Fruit fly (Drosophila melanogaster) whole organism, wandering third instar larva: ENCODE results near the gene mei-P26.

Experiments
- CrebA ChIP-seq: fragments of 200-800 bp; sonication (Bioruptor generic); optimal IDR thresholded peaks from 2 replicates; lab custom pipeline; 2016; ENCODE audit warnings: missing biosample characterization, mild to moderate bottlenecking, missing genetic modification characterization, borderline replicate concordance
- HLH106 ChIP-seq: fragments of 200-800 bp; optimal IDR thresholded peaks from 3 replicates; lab custom pipeline; 2019; ENCODE audit warnings: missing biosample characterization, mild to moderate bottlenecking, missing genetic modification characterization, moderate library complexity
- Myc ChIP-seq: fragments of >200 bp; optimal IDR thresholded peaks from 2 replicates; lab custom pipeline; 2017
- N ChIP-seq: fragments of >200 bp; optimal IDR thresholded peaks from 2 replicates; lab custom pipeline; 2018; ENCODE audit warnings: missing biosample characterization, missing external identifiers, missing genetic modification characterization
- Rel ChIP-seq, 2 experiments: fragments of 200-800 bp; sonication (Bioruptor generic) in 1 of 2; optimal IDR thresholded peaks; 2 replicates in 1 of 2; 3 replicates in 1 of 2; lab custom pipeline; 2016 to 2019; ENCODE audit warnings: mild to moderate bottlenecking in 2 of 2, missing biosample characterization in 2 of 2, missing genetic modification characterization in 2 of 2, moderate library complexity in 1 of 2
- br ChIP-seq: fragments of 200-800 bp; sonication (Bioruptor generic); optimal IDR thresholded peaks from 2 replicates; lab custom pipeline; 2016; ENCODE audit warnings: missing biosample characterization, missing genetic modification characterization
- brk ChIP-seq: fragments of 200-800 bp; sonication (Bioruptor generic); optimal IDR thresholded peaks from 2 replicates; lab custom pipeline; 2016; ENCODE audit warnings: missing biosample characterization, mild to moderate bottlenecking, missing genetic modification characterization
- ey ChIP-seq: fragments of 200-800 bp; sonication (Bioruptor generic); optimal IDR thresholded peaks from 2 replicates; lab custom pipeline; 2016; ENCODE audit warnings: missing biosample characterization, missing genetic modification characterization
- fru ChIP-seq: fragments of 200-800 bp; sonication (Bioruptor generic); optimal IDR thresholded peaks from 3 replicates; lab custom pipeline; 2016; ENCODE audit warnings: missing biosample characterization, mild to moderate bottlenecking, missing genetic modification characterization
- h ChIP-seq: fragments of 200-800 bp; sonication (Bioruptor generic); optimal IDR thresholded peaks from 3 replicates; lab custom pipeline; 2016; ENCODE audit warnings: missing biosample characterization, mild to moderate bottlenecking, missing genetic modification characterization
- lola ChIP-seq: fragments of >200 bp; optimal IDR thresholded peaks from 2 replicates; lab custom pipeline; 2017; ENCODE audit warnings: missing biosample characterization, missing genetic modification characterization
- pan ChIP-seq: fragments of >200 bp; optimal IDR thresholded peaks from 2 replicates; lab custom pipeline; 2017
- psq ChIP-seq: fragments of 200-800 bp; sonication (Bioruptor generic); optimal IDR thresholded peaks from 3 replicates; lab custom pipeline; 2017; ENCODE audit warnings: missing biosample characterization, mild to moderate bottlenecking, missing genetic modification characterization, moderate library complexity
- usp ChIP-seq: fragments of >200 bp; optimal IDR thresholded peaks from 2 replicates; lab custom pipeline; 2017; ENCODE audit warnings: missing biosample characterization, missing genetic modification characterization

dm6 chrX:9168273-9168672, 5.2 kb downstream of the mei-P26 start:
- TF ChIP-seq N (GFP tag; lab: Kevin White, UChicago) (no peak), ey (no peak), lola (GFP tag; lab: Kevin White, UChicago) (no peak), psq (GFP tag; lab: Kevin White, UChicago) (no peak), Myc (lab: Kevin White, UChicago) (no peak), usp (GFP tag; lab: Kevin White, UChicago) (no peak), pan (lab: Kevin White, UChicago) (no peak), br (no peak), h (no peak), HLH106 (no peak), CrebA (GFP tag; lab: Kevin White, UChicago) (no peak), Rel (GFP tag; optimal IDR thresholded peaks at IDR 0.05; lab: Kevin White, UChicago) (no peak), Rel (tag; optimal IDR thresholded peaks at IDR 0.05; lab: Kevin White, UChicago) (no peak), fru (GFP tag; lab: Kevin White, UChicago) (no peak), brk (GFP tag; lab: Kevin White, UChicago) (no peak)
